Worm (Caenorhabditis elegans) whole organism, L1 larva: ENCODE results near the gene ifp-1.

Experiments
- ama-1 ChIP-seq: fragments of 150-350 bp; optimal IDR thresholded peaks from 2 replicates; lab custom pipeline; 2014
- ceh-88 ChIP-seq: fragments of 200-800 bp; sonication (Bioruptor generic); IDR thresholded peaks from 2 replicates; pipeline ENCODE4 v1.3.6; 2022; ENCODE audit warnings: missing genetic modification characterization, missing compliant biosample characterization
- egl-27 ChIP-seq, 2 experiments: fragments of 150-350 bp in 1 of 2; sonication (generic microtip); optimal IDR thresholded peaks; 3 replicates each; lab custom pipeline; 2017 to 2018; ENCODE audit warnings: missing biosample characterization in 2 of 2, missing genetic modification characterization in 2 of 2, missing genetic modification reagents in 2 of 2
- fkh-10 ChIP-seq: sonication (generic microtip); optimal IDR thresholded peaks from 2 replicates; lab custom pipeline; 2017; ENCODE audit warnings: missing biosample characterization, missing genetic modification reagents, missing genetic modification characterization
- lin-15B ChIP-seq: fragments of 150-350 bp; sonication (generic microtip); optimal IDR thresholded peaks from 3 replicates; lab custom pipeline; 2014; ENCODE audit warnings: missing biosample characterization, missing genetic modification characterization
- mdl-1 ChIP-seq, 2 experiments: fragments of 150-350 bp; optimal IDR thresholded peaks; 2 replicates each; lab custom pipeline; 2014 to 2017; ENCODE audit warnings: missing biosample characterization in 2 of 2, missing genetic modification characterization in 2 of 2, inconsistent platforms in 1 of 2
- nhr-71 ChIP-seq: sonication (generic microtip); optimal IDR thresholded peaks from 2 replicates; lab custom pipeline; 2016; ENCODE audit warnings: mild to moderate bottlenecking, missing genetic modification characterization, moderate library complexity, missing compliant biosample characterization
- snpc-4 ChIP-seq: fragments of 150-350 bp; optimal IDR thresholded peaks from 2 replicates; lab custom pipeline; 2014; ENCODE audit warnings: missing biosample characterization, missing genetic modification characterization
- sup-37 ChIP-seq: fragments of 200-800 bp; sonication (Bioruptor generic); optimal IDR thresholded peaks from 2 replicates; lab custom pipeline; 2018; ENCODE audit warnings: mild to moderate bottlenecking, missing genetic modification characterization, missing compliant biosample characterization
- tbx-2 ChIP-seq: sonication (generic microtip); optimal IDR thresholded peaks from 2 replicates; lab custom pipeline; 2016; ENCODE audit warnings: missing genetic modification characterization, missing compliant biosample characterization
- unc-62 ChIP-seq: fragments of 150-350 bp; optimal IDR thresholded peaks from 2 replicates; lab custom pipeline; 2014; ENCODE audit warnings: missing biosample characterization, missing genetic modification reagents, missing genetic modification characterization
- zag-1 ChIP-seq: fragments of 150-350 bp; optimal IDR thresholded peaks from 2 replicates; lab custom pipeline; 2014; ENCODE audit warnings: missing biosample characterization, missing genetic modification characterization
- ztf-11 ChIP-seq, 2 experiments: sonication (generic microtip); optimal IDR thresholded peaks; 2 replicates each; lab custom pipeline; 2016 to 2017; ENCODE audit warnings: missing genetic modification characterization in 2 of 2, missing biosample characterization in 1 of 2, missing compliant biosample characterization in 1 of 2

ce11 chrX:9673228-9673627, 6.7 kb downstream of the ifp-1 start:
- TF ChIP-seq nhr-71 (no peak), zag-1 (tag; lab: Kevin White, UChicago) (no peak), sup-37 (GFP tag; lab: Kevin White, UChicago) (no peak), lin-15B (tag; lab: Kevin White, UChicago) (no peak), tbx-2 (tag; lab: Kevin White, UChicago) (no peak), fkh-10 (GFP tag; lab: Kevin White, UChicago) (no peak), ceh-88 (GFP tag; lab: Robert Waterston, UW) (no peak), ztf-11 (tag; optimal IDR thresholded peaks at IDR 0.05; lab: Kevin White, UChicago) (no peak), snpc-4 (tag; lab: Kevin White, UChicago) (no peak), unc-62 (GFP tag; lab: Kevin White, UChicago) (no peak), egl-27 (tag; optimal IDR thresholded peaks at IDR 0.05; lab: Kevin White, UChicago) (no peak), mdl-1 (tag; optimal IDR thresholded peaks at IDR 0.05; lab: Kevin White, UChicago) (no peak), ama-1 (lab: Kevin White, UChicago) (no peak)
